Worm (Caenorhabditis elegans) whole organism, mixed stage, embryonic: Measurements from ENCODE around the gene gpr-1.

ENCODE experiments used
- M03D4.4 ChIP-seq: sonication (generic microtip); optimal IDR thresholded peaks from 2 replicates; lab custom pipeline; 2017; ENCODE audit warnings: mild to moderate bottlenecking, missing genetic modification characterization, missing compliant biosample characterization
- bed-3 ChIP-seq: fragments of 200-800 bp; sonication (Bioruptor generic); optimal IDR thresholded peaks from 3 replicates; lab custom pipeline; 2018; ENCODE audit warnings: mild to moderate bottlenecking, missing genetic modification characterization, moderate library complexity, missing compliant biosample characterization
- blmp-1 ChIP-seq: fragments of 150-350 bp; optimal IDR thresholded peaks from 2 replicates; lab custom pipeline; 2014; ENCODE audit warnings: missing biosample characterization, missing genetic modification characterization
- ceh-39 ChIP-seq: fragments of 150-350 bp; optimal IDR thresholded peaks from 2 replicates; lab custom pipeline; 2014; ENCODE audit warnings: missing biosample characterization, missing genetic modification characterization
- ceh-43 ChIP-seq: fragments of 200-800 bp; sonication (Bioruptor generic); optimal IDR thresholded peaks from 2 replicates; lab custom pipeline; 2018; ENCODE audit warnings: mild to moderate bottlenecking, missing genetic modification characterization, moderate library complexity, missing compliant biosample characterization
- ceh-83 ChIP-seq: fragments of 200-800 bp; sonication (Bioruptor generic); optimal IDR thresholded peaks from 2 replicates; lab custom pipeline; 2018; ENCODE audit warnings: mild to moderate bottlenecking, missing genetic modification characterization, missing compliant biosample characterization
- ces-1 ChIP-seq: fragments of 150-350 bp; optimal IDR thresholded peaks from 2 replicates; lab custom pipeline; 2014; ENCODE audit warnings: missing biosample characterization, missing genetic modification reagents, missing genetic modification characterization
- cnd-1 ChIP-seq: fragments of 200-800 bp; sonication (Bioruptor generic); optimal IDR thresholded peaks from 2 replicates; lab custom pipeline; 2018; ENCODE audit warnings: mild to moderate bottlenecking, missing genetic modification characterization, missing compliant biosample characterization
- drap-1 ChIP-seq: fragments of 200-800 bp; sonication (Bioruptor generic); optimal IDR thresholded peaks from 3 replicates; lab custom pipeline; 2018; ENCODE audit warnings: mild to moderate bottlenecking, missing genetic modification characterization, missing compliant biosample characterization
- elt-1 ChIP-seq: sonication (generic microtip); optimal IDR thresholded peaks from 2 replicates; lab custom pipeline; 2017; ENCODE audit warnings: missing genetic modification characterization, mild to moderate bottlenecking, missing compliant biosample characterization, antibody characterized with exemption, moderate library complexity, borderline replicate concordance; ENCODE audit not compliant: insufficient read depth
- elt-3 ChIP-seq: fragments of 150-350 bp; optimal IDR thresholded peaks from 2 replicates; lab custom pipeline; 2014; ENCODE audit warnings: missing biosample characterization, missing genetic modification characterization
- flh-1 ChIP-seq: fragments of 200-800 bp; sonication (Bioruptor generic); optimal IDR thresholded peaks from 2 replicates; lab custom pipeline; 2018; ENCODE audit warnings: mild to moderate bottlenecking, missing genetic modification characterization, moderate library complexity, missing compliant biosample characterization
- ham-2 ChIP-seq: fragments of 200-800 bp; sonication (Bioruptor generic); optimal IDR thresholded peaks from 2 replicates; lab custom pipeline; 2018; ENCODE audit warnings: mild to moderate bottlenecking, missing genetic modification characterization, missing compliant biosample characterization
- hlh-1 ChIP-seq: fragments of 150-350 bp; optimal IDR thresholded peaks from 2 replicates; lab custom pipeline; 2014; ENCODE audit warnings: missing biosample characterization, missing genetic modification reagents, missing genetic modification characterization
- lin-13 ChIP-seq: fragments of 150-350 bp; optimal IDR thresholded peaks from 2 replicates; lab custom pipeline; 2014; ENCODE audit warnings: missing biosample characterization, missing genetic modification characterization
- lin-32 ChIP-seq: fragments of 200-800 bp; sonication (Bioruptor generic); optimal IDR thresholded peaks from 2 replicates; lab custom pipeline; 2018; ENCODE audit warnings: mild to moderate bottlenecking, missing genetic modification characterization, missing compliant biosample characterization
- lsy-2 ChIP-seq: fragments of 150-350 bp; optimal IDR thresholded peaks from 2 replicates; lab custom pipeline; 2014; ENCODE audit warnings: missing biosample characterization, missing genetic modification characterization
- mab-5 ChIP-seq: fragments of 150-350 bp; optimal IDR thresholded peaks from 2 replicates; lab custom pipeline; 2014; ENCODE audit warnings: missing biosample characterization, missing genetic modification characterization
- mep-1 ChIP-seq: fragments of 150-350 bp; optimal IDR thresholded peaks from 2 replicates; lab custom pipeline; 2017; ENCODE audit warnings: missing biosample characterization, missing genetic modification reagents, missing genetic modification characterization, inconsistent platforms
- mls-2 ChIP-seq: sonication (generic microtip); optimal IDR thresholded peaks from 2 replicates; lab custom pipeline; 2016; ENCODE audit warnings: mild to moderate bottlenecking, missing genetic modification characterization, moderate library complexity, missing compliant biosample characterization
- nhr-12 ChIP-seq: fragments of 150-350 bp; optimal IDR thresholded peaks from 2 replicates; lab custom pipeline; 2014; ENCODE audit warnings: missing biosample characterization, missing genetic modification characterization
- nhr-2 ChIP-seq: fragments of 150-350 bp; optimal IDR thresholded peaks from 2 replicates; lab custom pipeline; 2014; ENCODE audit warnings: missing biosample characterization, missing genetic modification characterization
- nhr-237 ChIP-seq: fragments of 150-350 bp; optimal IDR thresholded peaks from 2 replicates; lab custom pipeline; 2014; ENCODE audit warnings: missing biosample characterization, missing genetic modification characterization
- nhr-28 ChIP-seq: fragments of 150-350 bp; optimal IDR thresholded peaks from 2 replicates; lab custom pipeline; 2014; ENCODE audit warnings: missing biosample characterization, missing genetic modification characterization
- nhr-76 ChIP-seq: sonication (generic microtip); optimal IDR thresholded peaks from 2 replicates; lab custom pipeline; 2017; ENCODE audit warnings: missing biosample characterization, missing genetic modification characterization
- pha-4 ChIP-seq: fragments of 150-350 bp; optimal IDR thresholded peaks from 2 replicates; lab custom pipeline; 2018; ENCODE audit warnings: missing biosample characterization, missing genetic modification reagents, missing genetic modification characterization
- sem-2 ChIP-seq: fragments of 200-800 bp; sonication (Bioruptor generic); optimal IDR thresholded peaks from 2 replicates; lab custom pipeline; 2018; ENCODE audit warnings: mild to moderate bottlenecking, missing genetic modification characterization, missing compliant biosample characterization
- snpc-4 ChIP-seq: fragments of 150-350 bp; optimal IDR thresholded peaks from 2 replicates; lab custom pipeline; 2014; ENCODE audit warnings: missing biosample characterization, missing genetic modification characterization
- sptf-1 ChIP-seq: sonication (generic microtip); optimal IDR thresholded peaks from 2 replicates; lab custom pipeline; 2017; ENCODE audit warnings: mild to moderate bottlenecking, missing genetic modification characterization, moderate library complexity, missing compliant biosample characterization
- tbx-8 ChIP-seq: fragments of 200-800 bp; sonication (Bioruptor generic); optimal IDR thresholded peaks from 2 replicates; lab custom pipeline; 2018; ENCODE audit warnings: mild to moderate bottlenecking, missing genetic modification characterization, moderate library complexity, missing compliant biosample characterization
- unc-120 ChIP-seq: sonication (generic microtip); optimal IDR thresholded peaks from 2 replicates; lab custom pipeline; 2017; ENCODE audit warnings: missing genetic modification characterization, missing compliant biosample characterization; ENCODE audit not compliant: poor library complexity, severe bottlenecking
- unc-39 ChIP-seq: fragments of 150-350 bp; optimal IDR thresholded peaks from 2 replicates; lab custom pipeline; 2014; ENCODE audit warnings: missing biosample characterization, missing genetic modification characterization
- unc-62 ChIP-seq: fragments of 150-350 bp; optimal IDR thresholded peaks from 2 replicates; lab custom pipeline; 2014; ENCODE audit warnings: missing biosample characterization, missing genetic modification reagents, missing genetic modification characterization
- zip-8 ChIP-seq: fragments of 150-350 bp; optimal IDR thresholded peaks from 2 replicates; lab custom pipeline; 2014; ENCODE audit warnings: missing biosample characterization, missing genetic modification characterization
- ztf-11 ChIP-seq: fragments of 150-350 bp; optimal IDR thresholded peaks from 2 replicates; lab custom pipeline; 2014; ENCODE audit warnings: missing biosample characterization, missing genetic modification characterization

Gene gpr-1

DNA sequence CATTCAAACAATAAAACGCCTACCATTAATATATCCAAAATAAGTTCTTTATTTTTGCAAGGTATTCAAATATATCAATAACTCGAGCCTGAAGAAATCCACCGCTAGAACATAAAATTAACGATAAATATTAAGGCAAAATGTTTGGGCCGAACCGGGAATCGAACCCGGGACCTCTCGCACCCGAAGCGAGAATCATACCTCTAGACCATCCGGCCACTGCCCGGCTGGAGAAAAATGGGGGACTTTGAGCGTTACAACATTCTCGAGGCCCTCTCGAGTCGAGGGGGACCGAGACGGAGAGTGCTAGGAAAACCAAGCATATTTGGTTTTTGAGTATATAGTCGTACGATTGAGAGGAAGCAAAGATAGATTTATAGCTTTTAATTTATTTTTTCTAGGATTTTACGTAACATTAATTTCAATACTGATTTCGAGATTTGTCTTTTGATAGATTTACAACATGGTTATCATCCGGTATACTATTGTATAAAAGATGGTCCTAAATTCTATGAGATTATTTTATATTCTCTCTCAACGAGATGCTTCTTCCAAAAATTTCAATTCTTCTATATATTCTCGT lies 21.6 kb downstream of the gpr-1 start, which contains the start of gene flp-23:
TSS of gene flp-23 (plus strand) at position 533 of the 583 bp plus-strand sequence.
- TF ChIP-seq unc-39 (tag; lab: Kevin White, UChicago) (no peak), blmp-1 (tag; lab: Kevin White, UChicago) (peak; percentile 22), lin-32 (peak; percentile 50), nhr-2 (tag; lab: Kevin White, UChicago) (no peak), ceh-83 (peak; percentile 89), nhr-28 (tag; lab: Kevin White, UChicago) (no peak), ham-2 (GFP tag; lab: Kevin White, UChicago) (peak; percentile 34), elt-3 (tag; lab: Kevin White, UChicago) (no peak), nhr-237 (no peak), ceh-39 (no peak), mep-1 (peak; percentile 12), M03D4.4 (tag; lab: Kevin White, UChicago) (peak; percentile 85), zip-8 (no peak), unc-62 (no peak), lin-13 (tag; lab: Kevin White, UChicago) (no peak), flh-1 (GFP tag; lab: Kevin White, UChicago) (peak; percentile 52), bed-3 (GFP tag; lab: Kevin White, UChicago) (peak; percentile 68), nhr-76 (tag; lab: Kevin White, UChicago) (no peak), unc-120 (tag; lab: Kevin White, UChicago) (peak; percentile 66), ceh-43 (GFP tag; lab: Kevin White, UChicago) (peak; percentile 71), tbx-8 (GFP tag; lab: Kevin White, UChicago) (no peak), mab-5 (no peak), sptf-1 (peak; percentile 88), mls-2 (tag; lab: Kevin White, UChicago) (peak; percentile 87), sem-2 (GFP tag; lab: Kevin White, UChicago) (peak; percentile 73), pha-4 (no peak), elt-1 (tag; lab: Kevin White, UChicago) (no peak), ces-1 (GFP tag; lab: Kevin White, UChicago) (peak; percentile 6), lsy-2 (no peak), cnd-1 (tag; lab: Kevin White, UChicago) (peak; percentile 78), hlh-1 (tag; lab: Kevin White, UChicago) (peak; percentile 0), drap-1 (GFP tag; lab: Kevin White, UChicago) (peak; percentile 80), ztf-11 (tag; lab: Kevin White, UChicago) (no peak), snpc-4 (tag; lab: Kevin White, UChicago) (no peak), nhr-12 (tag; lab: Kevin White, UChicago) (no peak)

DNA sequence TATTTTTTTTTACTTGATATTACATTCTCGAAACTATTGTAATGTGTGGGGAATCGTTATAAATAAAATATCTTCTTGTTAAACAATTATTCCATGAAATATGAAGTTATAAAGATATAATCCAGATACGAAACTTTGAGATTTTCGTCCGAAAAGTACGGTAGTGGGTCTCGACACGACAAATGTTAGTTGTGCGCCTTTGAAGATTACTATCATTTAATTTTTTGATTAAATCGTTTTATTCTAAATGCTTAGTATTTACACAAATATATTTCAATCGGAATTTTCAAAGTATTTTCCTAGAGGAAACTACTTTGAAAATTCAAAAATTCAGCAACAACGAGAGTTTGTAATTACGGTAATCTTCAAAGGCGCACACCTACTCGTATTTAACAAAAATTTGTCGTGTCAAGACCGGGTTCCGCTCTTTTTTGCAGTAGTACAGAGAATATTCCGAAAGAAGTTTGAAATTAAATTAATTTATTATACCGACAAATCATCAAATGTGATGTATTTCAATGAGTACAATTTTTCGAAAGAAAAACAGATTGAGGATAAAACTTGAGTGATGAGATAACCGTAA lies 23.5 kb downstream of the gpr-1 start:
- TF ChIP-seq nhr-28 (tag; lab: Kevin White, UChicago) = no peak
- no peak for TF ChIP-seq ztf-11 (tag; lab: Kevin White, UChicago)
- TF ChIP-seq mab-5 = no peak
- no peak for TF ChIP-seq ces-1 (GFP tag; lab: Kevin White, UChicago)
- no peak for TF ChIP-seq lin-32
- no peak for TF ChIP-seq nhr-2 (tag; lab: Kevin White, UChicago)
- TF ChIP-seq lin-13 (tag; lab: Kevin White, UChicago) = no peak
- no peak for TF ChIP-seq pha-4
- no peak for TF ChIP-seq snpc-4 (tag; lab: Kevin White, UChicago)
- TF ChIP-seq lsy-2 = no peak
- no peak for TF ChIP-seq ham-2 (GFP tag; lab: Kevin White, UChicago)
- no peak for TF ChIP-seq sptf-1
- TF ChIP-seq unc-62 = no peak
- no peak for TF ChIP-seq unc-120 (tag; lab: Kevin White, UChicago)
- no peak for TF ChIP-seq zip-8
- no peak for TF ChIP-seq nhr-237
- TF ChIP-seq unc-39 (tag; lab: Kevin White, UChicago) = no peak
- TF ChIP-seq nhr-12 (tag; lab: Kevin White, UChicago) = no peak
- TF ChIP-seq elt-1 (tag; lab: Kevin White, UChicago) = no peak

DNA sequence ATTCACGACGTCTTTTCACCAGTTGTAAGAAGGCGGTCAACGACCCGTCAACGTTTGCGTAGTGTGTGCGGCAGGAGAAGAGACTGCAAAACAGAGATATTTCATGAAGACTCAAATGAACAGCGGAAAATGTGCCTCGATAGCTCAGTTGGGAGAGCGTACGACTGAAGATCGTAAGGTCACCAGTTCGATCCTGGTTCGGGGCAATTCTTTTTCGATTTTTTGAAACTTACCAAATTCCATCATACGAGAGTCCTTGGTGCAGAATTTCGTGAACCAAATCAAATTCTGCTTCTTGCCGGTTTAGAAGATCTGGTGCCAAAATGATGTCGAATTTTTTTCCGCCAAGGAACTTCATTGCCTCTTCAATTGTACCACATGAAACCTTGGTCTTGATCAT lies 24.2 kb downstream of the gpr-1 start:
- peak; percentile 25 for TF ChIP-seq ceh-43 (GFP tag; lab: Kevin White, UChicago)
- TF ChIP-seq blmp-1 (tag; lab: Kevin White, UChicago) = no peak
- TF ChIP-seq nhr-12 (tag; lab: Kevin White, UChicago) = no peak
- no peak for TF ChIP-seq mab-5
- TF ChIP-seq M03D4.4 (tag; lab: Kevin White, UChicago) = peak; percentile 57
- peak; percentile 6 for TF ChIP-seq ztf-11 (tag; lab: Kevin White, UChicago)
- TF ChIP-seq nhr-237 = no peak
- peak; percentile 5 for TF ChIP-seq bed-3 (GFP tag; lab: Kevin White, UChicago)
- no peak for TF ChIP-seq mep-1
- TF ChIP-seq hlh-1 (tag; lab: Kevin White, UChicago) = no peak
- TF ChIP-seq ceh-83 = peak; percentile 66
- peak; percentile 57 for TF ChIP-seq drap-1 (GFP tag; lab: Kevin White, UChicago)
- peak; percentile 42 for TF ChIP-seq lin-32
- TF ChIP-seq unc-120 (tag; lab: Kevin White, UChicago) = peak; percentile 48
- TF ChIP-seq lsy-2 = no peak
- TF ChIP-seq elt-1 (tag; lab: Kevin White, UChicago) = no peak
- TF ChIP-seq sptf-1 = peak; percentile 64
- TF ChIP-seq ceh-39 = no peak
- TF ChIP-seq nhr-76 (tag; lab: Kevin White, UChicago) = no peak
- TF ChIP-seq nhr-2 (tag; lab: Kevin White, UChicago) = no peak
- TF ChIP-seq elt-3 (tag; lab: Kevin White, UChicago) = no peak
- TF ChIP-seq snpc-4 (tag; lab: Kevin White, UChicago) = no peak
- no peak for TF ChIP-seq lin-13 (tag; lab: Kevin White, UChicago)
- TF ChIP-seq zip-8 = no peak
- TF ChIP-seq pha-4 = no peak
- TF ChIP-seq unc-62 = peak; percentile 21
- no peak for TF ChIP-seq ces-1 (GFP tag; lab: Kevin White, UChicago)
- TF ChIP-seq unc-39 (tag; lab: Kevin White, UChicago) = no peak
- TF ChIP-seq nhr-28 (tag; lab: Kevin White, UChicago) = no peak
- TF ChIP-seq mls-2 (tag; lab: Kevin White, UChicago) = peak; percentile 66
- no peak for TF ChIP-seq tbx-8 (GFP tag; lab: Kevin White, UChicago)
- no peak for TF ChIP-seq flh-1 (GFP tag; lab: Kevin White, UChicago)
- TF ChIP-seq sem-2 (GFP tag; lab: Kevin White, UChicago) = peak; percentile 44
- peak; percentile 32 for TF ChIP-seq cnd-1 (tag; lab: Kevin White, UChicago)
- no peak for TF ChIP-seq ham-2 (GFP tag; lab: Kevin White, UChicago)
